Fruit fly (Drosophila melanogaster) whole organism, prepupa: Measurements from ENCODE around the gene CG6066.

Experiments
- Blimp-1 ChIP-seq: fragments of 200-800 bp; sonication (Bioruptor generic); optimal IDR thresholded peaks from 3 replicates; lab custom pipeline; 2017; ENCODE audit warnings: missing biosample characterization, missing genetic modification characterization, mild to moderate bottlenecking, moderate library complexity, missing genetic modification reagents
- CG10631 ChIP-seq: fragments of 200-800 bp; sonication (Bioruptor generic); optimal IDR thresholded peaks from 2 replicates; lab custom pipeline; 2016; ENCODE audit warnings: missing biosample characterization, missing genetic modification characterization
- CG10669 ChIP-seq: fragments of 200-800 bp; sonication (Bioruptor generic); optimal IDR thresholded peaks from 3 replicates; lab custom pipeline; 2018; ENCODE audit warnings: missing biosample characterization, mild to moderate bottlenecking, missing genetic modification characterization, moderate library complexity
- CG11762 ChIP-seq: fragments of 200-800 bp; sonication (Bioruptor generic); optimal IDR thresholded peaks from 3 replicates; lab custom pipeline; 2016; ENCODE audit warnings: missing biosample characterization, missing genetic modification characterization; ENCODE audit not compliant: insufficient read depth
- CG11902 ChIP-seq: fragments of 200-800 bp; sonication (Bioruptor generic); optimal IDR thresholded peaks from 3 replicates; lab custom pipeline; 2016; ENCODE audit warnings: missing biosample characterization, missing genetic modification characterization
- CG1621 ChIP-seq: fragments of 200-800 bp; sonication (Bioruptor generic); optimal IDR thresholded peaks from 3 replicates; lab custom pipeline; 2018; ENCODE audit warnings: missing biosample characterization, mild to moderate bottlenecking, missing genetic modification characterization
- CG16779 ChIP-seq: fragments of 200-800 bp; sonication (Bioruptor generic); optimal IDR thresholded peaks from 3 replicates; lab custom pipeline; 2017; ENCODE audit warnings: missing biosample characterization, mild to moderate bottlenecking, missing genetic modification characterization
- CG3032 ChIP-seq: fragments of 200-800 bp; optimal IDR thresholded peaks from 2 replicates; lab custom pipeline; 2019; ENCODE audit warnings: missing biosample characterization, mild to moderate bottlenecking, missing genetic modification characterization, moderate library complexity
- CG31627 ChIP-seq: fragments of 200-800 bp; sonication (Bioruptor generic); optimal IDR thresholded peaks from 3 replicates; lab custom pipeline; 2016; ENCODE audit warnings: missing biosample characterization, missing genetic modification characterization
- CG34406 ChIP-seq: fragments of 200-800 bp; sonication (Bioruptor generic); optimal IDR thresholded peaks from 3 replicates; lab custom pipeline; 2016; ENCODE audit warnings: missing biosample characterization, missing genetic modification characterization
- CG6276 ChIP-seq: fragments of 200-800 bp; sonication (Bioruptor generic); optimal IDR thresholded peaks from 2 replicates; lab custom pipeline; 2017; ENCODE audit warnings: missing biosample characterization, mild to moderate bottlenecking, missing genetic modification characterization
- CG6792 ChIP-seq: fragments of 200-800 bp; sonication (Bioruptor generic); optimal IDR thresholded peaks from 3 replicates; lab custom pipeline; 2016; ENCODE audit warnings: missing biosample characterization, missing genetic modification characterization
- CG6808 ChIP-seq: fragments of 200-800 bp; sonication (Bioruptor generic); optimal IDR thresholded peaks from 3 replicates; lab custom pipeline; 2017; ENCODE audit warnings: missing biosample characterization, missing genetic modification characterization, mild to moderate bottlenecking, moderate library complexity, missing genetic modification reagents
- CG7368 ChIP-seq: fragments of 200-800 bp; sonication (Bioruptor generic); optimal IDR thresholded peaks from 3 replicates; lab custom pipeline; 2016; ENCODE audit warnings: missing biosample characterization, missing genetic modification characterization
- CG8319 ChIP-seq: fragments of 200-800 bp; sonication (Bioruptor generic); optimal IDR thresholded peaks from 3 replicates; lab custom pipeline; 2016; ENCODE audit warnings: missing biosample characterization, missing genetic modification characterization
- CG8632 ChIP-seq: fragments of 200-800 bp; sonication (Bioruptor generic); optimal IDR thresholded peaks from 3 replicates; lab custom pipeline; 2016; ENCODE audit warnings: missing biosample characterization, missing genetic modification characterization
- Eip78C ChIP-seq: fragments of 200-800 bp; sonication (Bioruptor generic); peaks from one replicate; lab custom pipeline; 2016; ENCODE audit warnings: missing biosample characterization, missing genetic modification characterization
- Gug ChIP-seq: fragments of 200-800 bp; sonication (Bioruptor generic); IDR thresholded peaks from 2 replicates; pipeline ENCODE4 v1.3.6; 2022; ENCODE audit warnings: missing biosample characterization, missing genetic modification characterization
- Hr38 ChIP-seq: sonication (Bioruptor generic); optimal IDR thresholded peaks from 2 replicates; lab custom pipeline; 2016; ENCODE audit warnings: missing biosample characterization, missing genetic modification characterization
- Hr4 ChIP-seq: fragments of 200-800 bp; sonication (Bioruptor generic); optimal IDR thresholded peaks from 3 replicates; lab custom pipeline; 2016; ENCODE audit warnings: missing biosample characterization, missing genetic modification characterization
- OdsH ChIP-seq: fragments of 200-800 bp; sonication (Bioruptor generic); optimal IDR thresholded peaks from 3 replicates; lab custom pipeline; 2016; ENCODE audit warnings: missing biosample characterization, missing genetic modification characterization
- Smox ChIP-seq: fragments of 200-800 bp; sonication (Bioruptor generic); optimal IDR thresholded peaks from 3 replicates; lab custom pipeline; 2016; ENCODE audit warnings: missing biosample characterization, missing genetic modification characterization
- Sox102F ChIP-seq: fragments of 200-800 bp; sonication (Bioruptor generic); optimal IDR thresholded peaks from 2 replicates; lab custom pipeline; 2016; ENCODE audit warnings: missing biosample characterization, mild to moderate bottlenecking, missing genetic modification characterization
- Sox14 ChIP-seq: fragments of 200-800 bp; sonication (Bioruptor generic); optimal IDR thresholded peaks from 3 replicates; lab custom pipeline; 2016; ENCODE audit warnings: missing biosample characterization, missing genetic modification characterization
- Sox15 ChIP-seq: fragments of 200-800 bp; sonication (Bioruptor generic); optimal IDR thresholded peaks from 3 replicates; lab custom pipeline; 2016; ENCODE audit warnings: missing biosample characterization, missing genetic modification characterization
- achi ChIP-seq: fragments of 200-800 bp; sonication (Bioruptor generic); optimal IDR thresholded peaks from 3 replicates; lab custom pipeline; 2016; ENCODE audit warnings: missing biosample characterization, missing genetic modification characterization
- dac ChIP-seq: fragments of 200-800 bp; sonication (Bioruptor generic); optimal IDR thresholded peaks from 2 replicates; lab custom pipeline; 2017; ENCODE audit warnings: missing biosample characterization, mild to moderate bottlenecking, missing genetic modification characterization
- eg ChIP-seq: fragments of 200-800 bp; sonication (Bioruptor generic); IDR thresholded peaks from 3 replicates; pipeline ENCODE4 v1.3.6; 2022; ENCODE audit warnings: missing biosample characterization, missing genetic modification characterization
- esn ChIP-seq: fragments of 200-800 bp; sonication (Bioruptor generic); optimal IDR thresholded peaks from 2 replicates; lab custom pipeline; 2016; ENCODE audit warnings: missing biosample characterization, mild to moderate bottlenecking, missing genetic modification characterization, moderate library complexity
- fkh ChIP-seq: fragments of 200-800 bp; sonication (Bioruptor generic); optimal IDR thresholded peaks from 3 replicates; lab custom pipeline; 2017; ENCODE audit warnings: missing biosample characterization, mild to moderate bottlenecking, missing genetic modification characterization, moderate library complexity
- lz ChIP-seq: fragments of 200-800 bp; sonication (Bioruptor generic); optimal IDR thresholded peaks from 3 replicates; lab custom pipeline; 2016; ENCODE audit warnings: missing biosample characterization, missing genetic modification characterization
- net ChIP-seq: fragments of 200-800 bp; sonication (Bioruptor generic); optimal IDR thresholded peaks from 3 replicates; lab custom pipeline; 2016; ENCODE audit warnings: missing biosample characterization, missing genetic modification characterization
- pdm3 ChIP-seq: fragments of 200-800 bp; sonication (Bioruptor generic); optimal IDR thresholded peaks from 3 replicates; lab custom pipeline; 2016; ENCODE audit warnings: missing biosample characterization, missing genetic modification characterization
- salr ChIP-seq, 2 experiments: fragments of 200-800 bp; sonication (Bioruptor generic); optimal IDR thresholded peaks; 3 replicates each; lab custom pipeline; 2016 to 2018; ENCODE audit warnings: missing biosample characterization in 2 of 2, missing genetic modification characterization in 2 of 2, mild to moderate bottlenecking in 1 of 2
- ss ChIP-seq, 2 experiments: fragments of 200-800 bp; sonication (Bioruptor generic); optimal IDR thresholded peaks; 2 replicates in 1 of 2; 3 replicates in 1 of 2; lab custom pipeline; 2017 to 2018; ENCODE audit warnings: mild to moderate bottlenecking in 2 of 2, missing biosample characterization in 2 of 2, missing genetic modification characterization in 2 of 2, moderate library complexity in 1 of 2
- vri ChIP-seq: fragments of 200-800 bp; sonication (Bioruptor generic); optimal IDR thresholded peaks from 3 replicates; lab custom pipeline; 2016; ENCODE audit warnings: missing biosample characterization, mild to moderate bottlenecking, missing genetic modification characterization

Gene CG6066

DNA sequence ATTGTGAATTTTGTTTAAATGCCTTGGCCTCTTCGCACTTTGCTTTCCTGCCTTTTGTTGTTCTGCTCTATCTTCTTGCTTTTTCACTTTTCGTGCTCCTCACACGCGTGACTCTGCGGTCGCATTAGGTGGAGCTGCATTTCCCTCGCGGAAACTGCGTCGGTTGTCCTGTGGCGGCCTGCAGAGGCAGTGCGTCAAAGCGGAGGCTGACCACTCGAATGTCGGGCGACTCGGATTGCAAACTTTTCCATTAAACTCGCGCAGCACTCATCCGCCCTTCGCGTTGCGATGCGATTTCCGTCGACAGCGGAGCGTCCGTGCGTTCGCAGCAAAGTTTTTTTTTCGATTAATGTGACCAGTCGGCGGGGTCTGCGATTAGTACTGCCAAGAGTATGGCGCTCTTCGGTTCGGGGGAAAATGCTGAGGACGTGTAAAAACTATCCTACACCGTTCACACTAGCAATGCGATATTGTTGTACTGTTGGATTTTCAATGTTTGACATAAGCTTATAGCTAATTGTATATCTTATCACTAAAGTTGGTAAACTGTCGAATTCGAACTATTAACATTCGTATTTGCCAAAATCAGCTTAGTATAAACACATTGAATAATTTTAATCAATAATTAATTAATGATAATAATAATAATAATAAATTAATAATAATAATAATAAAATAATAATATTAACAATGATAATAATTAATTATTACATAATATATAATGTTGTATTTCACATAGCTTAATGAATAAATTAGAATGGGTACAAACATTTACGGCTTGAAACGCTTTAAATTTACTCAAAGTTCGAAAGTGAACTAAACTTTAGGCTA lies 34.4 kb upstream of the CG6066 start, which contains the start of gene CG6051 (continued):
- TF ChIP-seq Sox102F (GFP tag; lab: Kevin White, UChicago) (no peak), salr (GFP tag; optimal IDR thresholded peaks at IDR 0.05; lab: Kevin White, UChicago) (peak; percentile 7), CG10669 (GFP tag; lab: Kevin White, UChicago) (no peak), CG7368 (GFP tag; lab: Kevin White, UChicago) (no peak), lz (GFP tag; lab: Kevin White, UChicago) (peak; percentile 58), Sox15 (GFP tag; lab: Kevin White, UChicago) (peak; percentile 34), ss (GFP tag; optimal IDR thresholded peaks at IDR 0.05; lab: Kevin White, UChicago) (peak; percentile 41 to 46), pdm3 (GFP tag; lab: Kevin White, UChicago) (peak; percentile 29)

DNA sequence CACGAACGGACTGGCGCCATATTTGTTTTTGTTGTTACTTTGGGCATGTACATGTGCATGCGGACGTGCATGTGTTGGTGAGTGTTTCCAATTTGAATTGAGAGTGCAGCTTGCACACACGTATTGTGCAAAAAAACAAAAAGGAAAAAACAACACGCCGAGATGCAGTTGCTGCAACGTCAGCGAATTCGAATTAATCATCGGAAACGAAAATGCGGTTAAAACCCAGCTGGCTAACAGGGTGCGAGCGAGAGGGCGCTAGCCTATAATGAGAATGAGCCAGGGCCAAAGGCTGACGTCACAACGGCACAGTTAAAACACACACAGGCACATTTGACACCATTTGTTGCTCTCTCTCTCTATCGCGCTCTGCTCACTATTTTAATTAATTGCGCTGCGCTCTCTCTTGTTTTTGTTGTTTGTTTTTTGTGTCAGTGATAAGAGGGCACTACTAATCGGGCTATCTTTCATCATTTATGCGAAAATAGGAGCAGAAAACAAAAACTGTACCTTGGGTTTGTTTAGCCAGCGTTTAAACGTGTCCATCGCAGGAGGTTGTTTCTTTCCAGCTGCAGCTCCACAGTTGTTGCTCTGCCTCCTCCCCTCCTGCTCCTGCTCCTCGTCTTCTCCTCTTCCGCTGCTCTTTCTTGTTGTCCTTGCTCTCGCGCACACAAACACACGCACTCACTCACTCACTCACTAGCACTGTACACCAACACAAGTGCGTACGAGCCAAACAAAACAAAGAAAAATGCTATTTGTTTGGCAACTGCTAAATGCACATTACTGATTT lies 33.6 kb upstream of the CG6066 start:
- TF ChIP-seq lz (GFP tag; lab: Kevin White, UChicago): no peak
- TF ChIP-seq Hr38 (GFP tag; lab: Kevin White, UChicago): no peak
- no peak for TF ChIP-seq CG11902 (GFP tag; lab: Kevin White, UChicago)
- TF ChIP-seq CG1621: no peak
- TF ChIP-seq esn (GFP tag; lab: Kevin White, UChicago): no peak
- TF ChIP-seq CG3032: no peak
- TF ChIP-seq net (GFP tag; lab: Kevin White, UChicago): no peak
- TF ChIP-seq CG31627 (GFP tag; lab: Kevin White, UChicago): no peak
- TF ChIP-seq CG6276 (GFP tag; lab: Kevin White, UChicago): peak; percentile 16
- no peak for TF ChIP-seq achi (GFP tag; lab: Kevin White, UChicago)
- TF ChIP-seq CG6808: no peak
- TF ChIP-seq Eip78C (GFP tag; lab: Kevin White, UChicago): peak; percentile 57
- no peak for TF ChIP-seq Hr4 (GFP tag; lab: Kevin White, UChicago)
- TF ChIP-seq CG7368 (GFP tag; lab: Kevin White, UChicago): no peak
- no peak for TF ChIP-seq eg (GFP tag; lab: Robert Waterston, UW)
- TF ChIP-seq CG6792 (GFP tag; lab: Kevin White, UChicago): no peak
- TF ChIP-seq Gug: no peak
- TF ChIP-seq Sox14: no peak
- no peak for TF ChIP-seq CG11762
- no peak for TF ChIP-seq CG10669 (GFP tag; lab: Kevin White, UChicago)
- TF ChIP-seq ss (GFP tag; optimal IDR thresholded peaks at IDR 0.05; lab: Kevin White, UChicago): no peak
- TF ChIP-seq pdm3 (GFP tag; lab: Kevin White, UChicago): no peak
- TF ChIP-seq CG34406 (GFP tag; lab: Kevin White, UChicago): no peak
- no peak for TF ChIP-seq CG8632 (GFP tag; lab: Kevin White, UChicago)
- TF ChIP-seq salr (GFP tag; optimal IDR thresholded peaks at IDR 0.05; lab: Kevin White, UChicago): no peak
- TF ChIP-seq OdsH (GFP tag; lab: Kevin White, UChicago): no peak
- TF ChIP-seq vri (GFP tag; lab: Kevin White, UChicago): peak; percentile 33
- no peak for TF ChIP-seq Smox
- TF ChIP-seq CG16779 (tag; lab: Kevin White, UChicago): peak; percentile 37
- no peak for TF ChIP-seq Blimp-1 (GFP tag; lab: Kevin White, UChicago)
- no peak for TF ChIP-seq CG8319
- no peak for TF ChIP-seq fkh (GFP tag; lab: Kevin White, UChicago)
- TF ChIP-seq dac (GFP tag; lab: Kevin White, UChicago): no peak
- no peak for TF ChIP-seq CG10631 (GFP tag; lab: Kevin White, UChicago)
